Fruit fly (Drosophila melanogaster): ENCODE results near the gene Rsf1.

Gene Rsf1

dm6 chr2L:10298306-10298705 is 35.0 kb upstream of the Rsf1 start (continued):
- TF ChIP-seq bbx (GFP tag; IDR thresholded peaks at IDR 0.05; ENCODE audit: partially characterized antibody) (peak; percentile 54), CG6813 (GFP tag; optimal IDR thresholded peaks at IDR 0.05) (no peak), CG11696 (GFP tag; IDR thresholded peaks at IDR 0.05) (no peak), CG14860 (GFP tag; IDR thresholded peaks at IDR 0.05; ENCODE audit: partially characterized antibody) (peak; percentile 84; the same call in 2 of the 3 replicates), CG17359 (tag; optimal IDR thresholded peaks at IDR 0.05) (no peak), ATbp (GFP tag; optimal IDR thresholded peaks at IDR 0.05) (no peak), lilli (GFP tag; optimal IDR thresholded peaks at IDR 0.05) (no peak), fd102C (GFP tag; optimal IDR thresholded peaks at IDR 0.05) (no peak), CG9817 (tag; optimal IDR thresholded peaks at IDR 0.05) (no peak), Usf (GFP tag; optimal IDR thresholded peaks at IDR 0.05) (no peak), cwo (GFP tag; optimal IDR thresholded peaks at IDR 0.05) (no peak), hb (GFP tag; IDR thresholded peaks at IDR 0.05; ENCODE audit: partially characterized antibody) (peak; percentile 88; the same call in 2 of the 3 replicates), CG30020 (tag; optimal IDR thresholded peaks at IDR 0.05) (peak; percentile 65), CG4854 (GFP tag; optimal IDR thresholded peaks at IDR 0.05) (no peak), Dbx (GFP tag; IDR thresholded peaks at IDR 0.05) (0 out of 3 replicates have a peak, but pooled peaks have one; percentile 30), ttk (GFP tag; IDR thresholded peaks at IDR 0.05) (no peak), slp2 (GFP tag; optimal IDR thresholded peaks at IDR 0.05) (no peak), salm (tag; optimal IDR thresholded peaks at IDR 0.05) (no peak), pros (GFP tag; optimal IDR thresholded peaks at IDR 0.05) (no peak), Hmx (GFP tag; optimal IDR thresholded peaks at IDR 0.05) (no peak), CG33213 (GFP tag; optimal IDR thresholded peaks at IDR 0.05) (peak; percentile 5), Pdp1 (GFP tag; optimal IDR thresholded peaks at IDR 0.05) (peak in 1 of 2 experiments; percentile 78), CG18262 (tag; optimal IDR thresholded peaks at IDR 0.05) (no peak), Sry-δ (GFP tag; optimal IDR thresholded peaks at IDR 0.05) (peak; percentile 24), ato (GFP tag; IDR thresholded peaks at IDR 0.05; ENCODE audit: partially characterized antibody) (peak; percentile 71), NK7.1 (GFP tag; optimal IDR thresholded peaks at IDR 0.05) (no peak), CG3407 (GFP tag; optimal IDR thresholded peaks at IDR 0.05) (no peak), ssp (GFP tag; IDR thresholded peaks at IDR 0.05) (no peak), Dad (GFP tag; optimal IDR thresholded peaks at IDR 0.05) (no peak), Ssrp (tag; optimal IDR thresholded peaks at IDR 0.05) (no peak), row (GFP tag; IDR thresholded peaks at IDR 0.05) (peak; percentile 38; the same call in 1 of the 3 replicates), tna (GFP tag; IDR thresholded peaks at IDR 0.05; ENCODE audit: partially characterized antibody) (peak; percentile 60), zen (tag; optimal IDR thresholded peaks at IDR 0.05) (peak; percentile 38), Poxn (GFP tag; IDR thresholded peaks at IDR 0.05) (no peak), CG7839 (tag; optimal IDR thresholded peaks at IDR 0.05) (peak; percentile 24), tin (GFP tag; optimal IDR thresholded peaks at IDR 0.05) (no peak), CG9727 (GFP tag; optimal IDR thresholded peaks at IDR 0.05) (no peak), Sin3A (optimal IDR thresholded peaks at IDR 0.05) (no peak), CG15514 (GFP tag; optimal IDR thresholded peaks at IDR 0.05) (peak; percentile 83), Lhr (GFP tag; optimal IDR thresholded peaks at IDR 0.05) (peak; percentile 58), gcm (GFP tag; optimal IDR thresholded peaks at IDR 0.05) (no peak), gro (GFP tag; optimal IDR thresholded peaks at IDR 0.05) (no peak), Mrtf (GFP tag; IDR thresholded peaks at IDR 0.05) (no peak), wdn (GFP tag; IDR thresholded peaks at IDR 0.05) (no peak), seq (GFP tag; IDR thresholded peaks at IDR 0.05) (no peak), her (GFP tag; optimal IDR thresholded peaks at IDR 0.05) (peak; percentile 16), Nf-YB (GFP tag; optimal IDR thresholded peaks at IDR 0.05) (peak; percentile 35), CG2129 (GFP tag; IDR thresholded peaks at IDR 0.05; ENCODE audit: partially characterized antibody) (no peak), CG2712 (tag; optimal IDR thresholded peaks at IDR 0.05) (peak; percentile 26), CG17829 (tag; optimal IDR thresholded peaks at IDR 0.05) (peak; percentile 8)

Measured in whole organism, embryonic.